Worm (Caenorhabditis elegans): Measurements from ENCODE around the gene pqn-71.
A peak's percentile ranks its signal among the peaks of the same experiment; 100 is the strongest.

The pqn-71 gene

DNA sequence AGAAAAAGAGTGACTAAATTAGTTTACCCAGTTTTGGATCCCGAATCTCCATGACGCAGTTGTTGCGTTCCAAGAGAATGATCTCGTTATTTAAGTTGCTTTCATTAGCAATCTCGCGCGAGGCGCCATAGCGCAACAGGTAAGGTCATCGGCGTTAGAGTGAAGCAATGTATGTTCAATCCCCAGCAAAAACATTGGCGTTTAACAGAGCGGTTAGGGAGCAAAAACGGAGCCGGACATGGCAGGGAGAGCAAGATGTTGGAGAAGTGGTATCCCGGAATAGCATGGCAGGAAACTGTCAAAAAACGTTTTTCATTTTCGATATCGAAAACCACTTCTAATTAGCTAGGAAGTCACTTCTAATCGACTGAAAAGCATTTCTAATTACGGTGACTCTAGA is 11.2 kb upstream of the pqn-71 start:
- TF ChIP-seq nhr-43 (tag; optimal IDR thresholded peaks at IDR 0.05; ENCODE audit: poor library complexity, severe bottlenecking) = peak; percentile 31
- TF ChIP-seq elt-1 (tag; optimal IDR thresholded peaks at IDR 0.05) = no peak

DNA sequence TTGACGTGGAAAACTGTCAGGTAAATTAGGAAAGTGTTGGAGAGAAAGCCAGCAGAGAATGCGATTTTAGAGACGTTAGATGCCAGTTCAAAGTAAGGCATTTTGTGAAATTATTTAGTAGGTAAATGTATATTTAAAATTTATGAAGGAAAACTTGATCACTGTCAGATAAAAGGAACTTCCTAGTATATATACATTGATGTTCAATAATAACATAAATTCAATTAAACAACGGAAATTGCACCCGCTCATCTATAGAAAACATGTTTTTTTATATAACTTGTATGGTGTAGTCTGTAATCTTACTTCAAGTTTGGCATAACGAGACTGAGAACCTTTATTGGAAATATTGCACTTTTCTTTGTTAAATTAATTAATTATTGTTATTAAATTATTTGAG is 6.4 kb upstream of the pqn-71 start, which contains the start of gene str-71:
Gene str-71, minus strand, starts transcription at position 101 of the 400 bp plus-strand sequence.
- TF ChIP-seq ceh-9 (tag; optimal IDR thresholded peaks at IDR 0.05) = no peak
- no peak for TF ChIP-seq eor-1 (tag; optimal IDR thresholded peaks at IDR 0.05)
- TF ChIP-seq nhr-11 (tag; optimal IDR thresholded peaks at IDR 0.05) = no peak
- no peak for TF ChIP-seq fos-1 (tag; optimal IDR thresholded peaks at IDR 0.05)
- TF ChIP-seq nhr-77 (tag; optimal IDR thresholded peaks at IDR 0.05) = no peak
- no peak for TF ChIP-seq nhr-12 (tag; optimal IDR thresholded peaks at IDR 0.05)
- TF ChIP-seq ztf-11 (tag; optimal IDR thresholded peaks at IDR 0.05) = no peak
- no peak for TF ChIP-seq egl-5 (tag; optimal IDR thresholded peaks at IDR 0.05)
- no peak for TF ChIP-seq daf-12 (tag; optimal IDR thresholded peaks at IDR 0.05)
- TF ChIP-seq fkh-10 (GFP tag; optimal IDR thresholded peaks at IDR 0.05) = no peak
- no peak for TF ChIP-seq nhr-43 (tag; optimal IDR thresholded peaks at IDR 0.05; ENCODE audit: poor library complexity, severe bottlenecking)
- no peak for TF ChIP-seq aly-2 (tag; optimal IDR thresholded peaks at IDR 0.05)
- no peak for TF ChIP-seq lin-15B (tag; optimal IDR thresholded peaks at IDR 0.05)
- TF ChIP-seq nhr-23 (tag; optimal IDR thresholded peaks at IDR 0.05) = no peak

- no peak for TF ChIP-seq egl-27 (tag; optimal IDR thresholded peaks at IDR 0.05)
- TF ChIP-seq nhr-23 (tag; optimal IDR thresholded peaks at IDR 0.05) = no peak
- no peak for TF ChIP-seq nhr-25 (tag; optimal IDR thresholded peaks at IDR 0.05)
- TF ChIP-seq nhr-237 (tag; optimal IDR thresholded peaks at IDR 0.05) = no peak
- no peak for TF ChIP-seq egl-5 (tag; optimal IDR thresholded peaks at IDR 0.05)
- TF ChIP-seq unc-39 (tag; optimal IDR thresholded peaks at IDR 0.05) = no peak
- no peak for TF ChIP-seq ceh-82 (tag; optimal IDR thresholded peaks at IDR 0.05)
- no peak for TF ChIP-seq zag-1 (tag; optimal IDR thresholded peaks at IDR 0.05)
- TF ChIP-seq R02D3.7 (tag; optimal IDR thresholded peaks at IDR 0.05) = no peak
These were observed 1.1 kb upstream of the pqn-71 start, which contains the start of gene rocf-1 for ce11 chrV:15464402-15464801. rocf-1 (minus strand) TSS chrV:15464502.

DNA sequence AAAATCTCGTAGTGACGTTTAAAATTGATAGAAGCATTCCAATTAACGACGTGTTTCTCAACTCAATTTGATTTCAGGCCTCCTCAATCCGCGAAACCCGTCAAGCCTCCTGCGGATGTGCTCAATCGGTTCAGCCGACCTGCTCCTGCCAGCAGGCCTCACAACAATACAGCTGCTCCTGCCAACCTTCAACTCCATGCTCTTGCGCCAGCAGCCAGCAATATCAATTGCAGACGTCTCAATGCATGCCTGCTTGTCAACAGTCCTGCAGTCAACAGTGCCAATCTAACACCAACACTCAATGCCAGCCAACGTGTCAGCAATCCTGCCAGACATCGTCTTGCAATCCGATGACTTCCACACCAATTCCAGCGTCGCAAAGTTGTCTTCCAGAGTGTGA is 540 bp downstream of the pqn-71 start:
- TF ChIP-seq nhr-25 (tag; optimal IDR thresholded peaks at IDR 0.05) (no peak), ama-1 (optimal IDR thresholded peaks at IDR 0.05) (no peak), elt-2 (tag; optimal IDR thresholded peaks at IDR 0.05) (no peak), aly-2 (tag; optimal IDR thresholded peaks at IDR 0.05) (no peak), snpc-4 (tag; optimal IDR thresholded peaks at IDR 0.05) (no peak), sea-2 (GFP tag; optimal IDR thresholded peaks at IDR 0.05) (no peak), jun-1 (tag; optimal IDR thresholded peaks at IDR 0.05) (no peak), unc-62 (GFP tag; optimal IDR thresholded peaks at IDR 0.05) (no peak), fkh-10 (GFP tag; optimal IDR thresholded peaks at IDR 0.05) (no peak), mml-1 (tag; optimal IDR thresholded peaks at IDR 0.05) (no peak), ceh-16 (tag; optimal IDR thresholded peaks at IDR 0.05) (no peak), hmg-11 (tag; optimal IDR thresholded peaks at IDR 0.05) (no peak), nhr-67 (tag; optimal IDR thresholded peaks at IDR 0.05) (no peak), lin-39 (tag; optimal IDR thresholded peaks at IDR 0.05) (no peak), R02D3.7 (tag; optimal IDR thresholded peaks at IDR 0.05) (no peak)

ce11 chrV:15466719-15467118 is 1.2 kb downstream of the pqn-71 start:
- TF ChIP-seq nhr-67 (tag; optimal IDR thresholded peaks at IDR 0.05) (no peak), nhr-23 (tag; optimal IDR thresholded peaks at IDR 0.05) (no peak), nhr-237 (tag; optimal IDR thresholded peaks at IDR 0.05) (no peak), ztf-4 (tag; optimal IDR thresholded peaks at IDR 0.05) (no peak), elt-1 (tag; optimal IDR thresholded peaks at IDR 0.05) (no peak), mml-1 (tag; optimal IDR thresholded peaks at IDR 0.05) (no peak), fkh-10 (GFP tag; optimal IDR thresholded peaks at IDR 0.05) (no peak), ceh-28 (tag; optimal IDR thresholded peaks at IDR 0.05) (no peak), lin-15B (tag; optimal IDR thresholded peaks at IDR 0.05) (no peak), ceh-16 (tag; optimal IDR thresholded peaks at IDR 0.05) (no peak), nhr-43 (tag; optimal IDR thresholded peaks at IDR 0.05; ENCODE audit: poor library complexity, severe bottlenecking) (no peak), mdl-1 (tag; optimal IDR thresholded peaks at IDR 0.05) (no peak), ztf-11 (tag; optimal IDR thresholded peaks at IDR 0.05) (no peak), nhr-77 (tag; optimal IDR thresholded peaks at IDR 0.05) (no peak), ceh-82 (tag; optimal IDR thresholded peaks at IDR 0.05) (no peak), ama-1 (optimal IDR thresholded peaks at IDR 0.05) (no peak), jun-1 (tag; optimal IDR thresholded peaks at IDR 0.05) (no peak), zag-1 (tag; optimal IDR thresholded peaks at IDR 0.05) (no peak), fkh-2 (tag; optimal IDR thresholded peaks at IDR 0.05) (no peak)
